Fruit fly (Drosophila melanogaster): ENCODE measurements around the gene TfIIB.

The TfIIB gene

dm6 chr2L:10426534-10427048 is 4.5 kb upstream of the TfIIB start, which contains the start of the genes SmB and KdelR (continued):
- TF ChIP-seq psq (GFP tag; optimal IDR thresholded peaks at IDR 0.05) (no peak), bbx (GFP tag; IDR thresholded peaks at IDR 0.05; ENCODE audit: partially characterized antibody) (peak; percentile 66), GATAe (GFP tag; conservative IDR thresholded peaks at IDR 0.05) (no peak), CG4854 (GFP tag; optimal IDR thresholded peaks at IDR 0.05) (no peak), CG8359 (GFP tag; optimal IDR thresholded peaks at IDR 0.05; ENCODE audit: borderline replicate concordance) (no peak), CG17385 (GFP tag; optimal IDR thresholded peaks at IDR 0.05) (no peak), ac (GFP tag; optimal IDR thresholded peaks at IDR 0.05) (no peak), Hr78 (GFP tag; optimal IDR thresholded peaks at IDR 0.05) (no peak), slp2 (GFP tag; optimal IDR thresholded peaks at IDR 0.05) (no peak), CG7987 (GFP tag; optimal IDR thresholded peaks at IDR 0.05) (no peak), fd3F (GFP tag; optimal IDR thresholded peaks at IDR 0.05) (no peak), bcd (GFP tag; optimal IDR thresholded peaks at IDR 0.05) (no peak), sqz (GFP tag; optimal IDR thresholded peaks at IDR 0.05) (peak; percentile 84), CG34422 (GFP tag; IDR thresholded peaks at IDR 0.05) (peak; percentile 58; the same call in 1 of the 3 replicates), BtbVII (GFP tag; optimal IDR thresholded peaks at IDR 0.05) (peak; percentile 11), dmrt11E (tag; optimal IDR thresholded peaks at IDR 0.05) (no peak), gsb-n (tag; optimal IDR thresholded peaks at IDR 0.05) (peak; percentile 57), wdn (GFP tag; IDR thresholded peaks at IDR 0.05) (no peak), Awh (GFP tag; IDR thresholded peaks at IDR 0.05) (no peak), ab (GFP tag; optimal IDR thresholded peaks at IDR 0.05) (no peak), so (GFP tag; IDR thresholded peaks at IDR 0.05) (no peak), HLH3B (GFP tag; IDR thresholded peaks at IDR 0.05) (no peak), CG17612 (GFP tag; IDR thresholded peaks at IDR 0.05) (no peak), tx (GFP tag; optimal IDR thresholded peaks at IDR 0.05) (no peak), disco-r (GFP tag; optimal IDR thresholded peaks at IDR 0.05) (no peak), dm (GFP tag; optimal IDR thresholded peaks at IDR 0.05) (peak; percentile 80), C15 (GFP tag; IDR thresholded peaks at IDR 0.05) (no peak), Doc3 (GFP tag; IDR thresholded peaks at IDR 0.05; ENCODE audit: partially characterized antibody) (peak; percentile 57; the same call in 1 of the 3 replicates), Gug (GFP tag; IDR thresholded peaks at IDR 0.05) (no peak), CG10321 (GFP tag; IDR thresholded peaks at IDR 0.05) (no peak), stc (GFP tag; IDR thresholded peaks at IDR 0.05) (no peak), Pdp1 (GFP tag; optimal IDR thresholded peaks at IDR 0.05) (no peak), CG12104 (GFP tag; optimal IDR thresholded peaks at IDR 0.05) (no peak), tna (GFP tag; IDR thresholded peaks at IDR 0.05; ENCODE audit: partially characterized antibody) (peak; percentile 84), sna (GFP tag; IDR thresholded peaks at IDR 0.05; ENCODE audit: partially characterized antibody) (peak; percentile 89), ara (GFP tag; IDR thresholded peaks at IDR 0.05) (no peak), CG31365 (tag; optimal IDR thresholded peaks at IDR 0.05) (no peak), sens-2 (GFP tag; IDR thresholded peaks at IDR 0.05) (no peak), Xbp1 (GFP tag; optimal IDR thresholded peaks at IDR 0.05) (peak; percentile 97), CG11085 (GFP tag; IDR thresholded peaks at IDR 0.05) (no peak), CG1529 (GFP tag; optimal IDR thresholded peaks at IDR 0.05) (no peak), CG16863 (GFP tag; optimal IDR thresholded peaks at IDR 0.05) (no peak), Hmr (GFP tag; optimal IDR thresholded peaks at IDR 0.05) (no peak), CG9876 (GFP tag; optimal IDR thresholded peaks at IDR 0.05) (no peak), Neu2 (GFP tag; optimal IDR thresholded peaks at IDR 0.05; ENCODE audit: borderline replicate concordance) (no peak), ttk (GFP tag; IDR thresholded peaks at IDR 0.05) (no peak), hb (GFP tag; IDR thresholded peaks at IDR 0.05; ENCODE audit: partially characterized antibody) (peak; percentile 90), lmd (GFP tag; IDR thresholded peaks at IDR 0.05) (no peak), CG10565 (GFP tag; optimal IDR thresholded peaks at IDR 0.05) (no peak), Meics (GFP tag; optimal IDR thresholded peaks at IDR 0.05) (no peak), CG13624 (GFP tag; optimal IDR thresholded peaks at IDR 0.05) (peak; percentile 33)
